Fruit fly (Drosophila melanogaster): Measurements from ENCODE around the gene CG14442.

DNA sequence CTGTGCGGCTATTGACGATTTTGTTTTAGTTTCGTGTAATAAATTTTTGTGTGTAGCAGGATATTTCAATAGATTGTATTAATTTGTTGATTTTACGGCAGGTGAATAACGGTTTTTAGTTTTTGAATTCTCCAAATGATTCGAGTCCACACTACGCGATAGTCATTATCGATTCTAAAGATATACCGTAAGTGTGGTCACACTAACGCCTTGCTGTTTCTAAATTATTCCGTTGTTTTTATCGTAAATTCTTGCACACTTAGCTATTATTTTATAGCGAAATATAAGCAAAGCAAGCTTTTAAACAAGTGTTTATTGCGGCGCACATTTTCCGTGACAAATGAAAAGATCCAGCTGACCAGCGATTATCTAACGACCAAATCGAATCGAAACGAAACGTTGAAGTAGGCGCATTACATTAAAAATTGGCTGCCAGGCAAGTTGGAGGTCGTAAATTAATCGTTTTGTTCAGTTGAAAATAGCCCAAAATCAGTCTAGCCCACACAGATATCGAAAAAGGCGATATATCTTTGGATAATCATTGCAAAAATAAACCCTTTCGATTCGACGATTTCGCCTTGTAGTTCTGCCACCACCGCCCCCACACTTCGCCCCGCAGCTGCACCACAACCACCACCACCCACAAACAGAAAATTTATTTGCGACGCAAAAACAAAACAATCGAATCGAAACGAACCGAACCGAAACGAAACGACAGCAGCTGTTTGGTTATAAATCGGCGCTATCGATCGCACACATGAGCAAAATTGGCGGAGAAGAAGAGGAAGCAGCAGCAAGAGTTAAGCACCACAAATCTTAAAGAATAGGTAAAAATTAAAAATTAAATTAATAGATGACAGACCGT lies 10.9 kb downstream of the CG14442 start, which contains the start of gene Pink1:
- TF ChIP-seq Mnt (GFP tag; optimal IDR thresholded peaks at IDR 0.05) = peak; percentile 73
- TF ChIP-seq Crg-1 (GFP tag; optimal IDR thresholded peaks at IDR 0.05) = no peak
- TF ChIP-seq toe (GFP tag; optimal IDR thresholded peaks at IDR 0.05) = no peak

All from whole organism, adult.